Fruit fly (Drosophila melanogaster) whole organism, adult: ENCODE results near the gene Cul5.

Experiments
- Clk ChIP-seq: fragments of 200-800 bp; sonication (Bioruptor generic); optimal IDR thresholded peaks from 2 replicates; lab custom pipeline; 2017; ENCODE audit warnings: missing biosample characterization, missing genetic modification characterization
- Mnt ChIP-seq: fragments of 200-800 bp; sonication (Bioruptor generic); optimal IDR thresholded peaks from 2 replicates; lab custom pipeline; 2016; ENCODE audit warnings: missing biosample characterization, mild to moderate bottlenecking, missing genetic modification characterization

DNA sequence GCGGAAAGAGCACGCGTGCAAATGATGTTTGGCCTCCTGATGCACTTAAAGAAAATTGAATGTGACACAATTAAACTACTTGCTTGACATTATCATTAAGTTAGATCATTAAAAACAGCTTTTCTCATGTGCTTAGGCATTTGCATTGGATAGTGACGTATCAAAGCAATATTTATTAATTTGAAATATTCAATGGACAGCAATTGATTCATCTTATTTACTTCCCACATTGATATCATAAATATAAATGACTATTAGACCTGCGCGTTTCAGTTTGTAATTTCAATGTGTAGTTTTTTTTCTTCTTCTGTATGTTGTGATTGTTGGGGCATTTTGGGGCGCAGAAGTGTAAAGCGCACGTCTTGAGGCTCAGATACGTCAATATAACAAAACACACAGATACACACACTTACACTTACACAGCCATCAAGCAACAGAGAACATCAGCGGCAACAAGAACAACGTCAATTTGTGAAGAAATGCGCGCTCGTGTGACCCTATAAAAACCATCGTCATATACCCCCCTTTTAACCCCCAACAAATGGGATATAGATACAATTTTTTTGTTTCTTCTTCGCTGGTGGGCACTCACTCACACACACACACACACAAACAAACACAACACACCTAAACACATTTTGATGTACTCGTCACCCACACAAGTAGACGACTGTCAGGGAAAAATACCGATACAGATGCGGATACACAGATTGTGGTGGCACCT, 26.3 kb upstream of the Cul5 start:
- TF ChIP-seq Clk (GFP tag; lab: Kevin White, UChicago): no peak
- TF ChIP-seq Mnt (GFP tag; lab: Kevin White, UChicago): no peak
